Worm (Caenorhabditis elegans) whole organism, L1 larva: Measurements from ENCODE around the gene iscu-1.

ENCODE experiments used
- C04F5.9 ChIP-seq: sonication (generic microtip); optimal IDR thresholded peaks from 2 replicates; lab custom pipeline; 2016; ENCODE audit warnings: missing genetic modification characterization, missing compliant biosample characterization
- C16A3.4 ChIP-seq: fragments of 150-350 bp; optimal IDR thresholded peaks from 2 replicates; lab custom pipeline; 2014; ENCODE audit warnings: missing biosample characterization, missing genetic modification characterization
- C34B4.2 ChIP-seq: sonication (generic microtip); optimal IDR thresholded peaks from 2 replicates; lab custom pipeline; 2017; ENCODE audit warnings: mild to moderate bottlenecking, missing genetic modification characterization, missing compliant biosample characterization
- F16B12.6 ChIP-seq: fragments of 150-350 bp; optimal IDR thresholded peaks from 2 replicates; lab custom pipeline; 2014; ENCODE audit warnings: missing biosample characterization, missing genetic modification characterization
- Y116A8C.19 ChIP-seq: sonication (generic microtip); optimal IDR thresholded peaks from 2 replicates; lab custom pipeline; 2016; ENCODE audit warnings: missing compliant biosample characterization, missing genetic modification characterization, borderline replicate concordance
- aha-1 ChIP-seq: fragments of 150-350 bp; optimal IDR thresholded peaks from 2 replicates; lab custom pipeline; 2014; ENCODE audit warnings: missing biosample characterization, missing genetic modification characterization
- ama-1 ChIP-seq: fragments of 150-350 bp; optimal IDR thresholded peaks from 2 replicates; lab custom pipeline; 2014
- blmp-1 ChIP-seq: fragments of 150-350 bp; optimal IDR thresholded peaks from 2 replicates; lab custom pipeline; 2014; ENCODE audit warnings: missing biosample characterization, missing genetic modification characterization
- ceh-63 ChIP-seq: fragments of 200-800 bp; sonication (Bioruptor generic); optimal IDR thresholded peaks from 2 replicates; lab custom pipeline; 2018; ENCODE audit warnings: mild to moderate bottlenecking, missing genetic modification characterization, missing compliant biosample characterization
- ceh-8 ChIP-seq: fragments of 200-800 bp; sonication (Bioruptor generic); optimal IDR thresholded peaks from 2 replicates; lab custom pipeline; 2018; ENCODE audit warnings: mild to moderate bottlenecking, missing genetic modification characterization, moderate library complexity, missing compliant biosample characterization
- ceh-88 ChIP-seq: fragments of 200-800 bp; sonication (Bioruptor generic); IDR thresholded peaks from 2 replicates; pipeline ENCODE4 v1.3.6; 2022; ENCODE audit warnings: missing genetic modification characterization, missing compliant biosample characterization
- ces-1 ChIP-seq: fragments of 150-350 bp; optimal IDR thresholded peaks from 2 replicates; lab custom pipeline; 2014; ENCODE audit warnings: missing biosample characterization, missing genetic modification reagents, missing genetic modification characterization
- dpl-1 ChIP-seq, 3 experiments: fragments of 150-350 bp in 2 of 3; sonication (generic microtip) in 1 of 3; optimal IDR thresholded peaks; 2 replicates each; lab custom pipeline; 2014 to 2017; ENCODE audit warnings: missing biosample characterization in 3 of 3, missing genetic modification characterization in 3 of 3, missing genetic modification reagents in 3 of 3
- efl-1 ChIP-seq, 4 experiments: fragments of 150-350 bp; optimal IDR thresholded peaks in 3 of 4; peaks in 1 of 4; 1 replicate in 1 of 4; 2 replicates in 3 of 4; lab custom pipeline; 2014; ENCODE audit warnings: missing biosample characterization in 2 of 4, missing genetic modification characterization in 2 of 4, missing genetic modification reagents in 2 of 4
- egl-13 ChIP-seq: sonication (generic microtip); optimal IDR thresholded peaks from 2 replicates; lab custom pipeline; 2016; ENCODE audit warnings: missing genotype, missing genetic modification reagents, missing genetic modification characterization, missing compliant biosample characterization
- egl-27 ChIP-seq, 2 experiments: fragments of 150-350 bp in 1 of 2; sonication (generic microtip); optimal IDR thresholded peaks; 3 replicates each; lab custom pipeline; 2017 to 2018; ENCODE audit warnings: missing biosample characterization in 2 of 2, missing genetic modification characterization in 2 of 2, missing genetic modification reagents in 2 of 2
- elt-2 ChIP-seq: sonication (generic microtip); optimal IDR thresholded peaks from 2 replicates; lab custom pipeline; 2016; ENCODE audit warnings: missing genetic modification characterization, mild to moderate bottlenecking, inconsistent platforms, missing compliant biosample characterization, missing genetic modification reagents
- fkh-8 ChIP-seq: sonication (generic microtip); optimal IDR thresholded peaks from 2 replicates; lab custom pipeline; 2016; ENCODE audit warnings: mild to moderate bottlenecking, missing genetic modification characterization, missing compliant biosample characterization
- fos-1 ChIP-seq: fragments of 150-350 bp; optimal IDR thresholded peaks from 2 replicates; lab custom pipeline; 2014; ENCODE audit warnings: missing biosample characterization, missing genetic modification characterization
- grh-1 ChIP-seq: fragments of 200-800 bp; sonication (Bioruptor generic); IDR thresholded peaks from 2 replicates; pipeline ENCODE4 v1.3.6; 2022; ENCODE audit warnings: missing genetic modification reagents, missing genetic modification characterization, missing compliant biosample characterization
- hpl-2 ChIP-seq: fragments of 150-350 bp; optimal IDR thresholded peaks from 2 replicates; lab custom pipeline; 2014; ENCODE audit warnings: missing biosample characterization, missing genetic modification reagents, missing genetic modification characterization
- irx-1 ChIP-seq: sonication (generic microtip); optimal IDR thresholded peaks from 2 replicates; lab custom pipeline; 2016; ENCODE audit warnings: missing genetic modification characterization, missing compliant biosample characterization
- isw-1 ChIP-seq: fragments of 200-800 bp; sonication (Bioruptor generic); IDR thresholded peaks from 2 replicates; pipeline ENCODE4 v1.3.6; 2022; ENCODE audit warnings: missing genetic modification characterization, missing compliant biosample characterization
- lin-14 ChIP-seq: fragments of 200-800 bp; sonication (Bioruptor generic); optimal IDR thresholded peaks from 2 replicates; lab custom pipeline; 2018; ENCODE audit warnings: mild to moderate bottlenecking, missing genetic modification characterization, moderate library complexity, missing compliant biosample characterization
- lin-35 ChIP-seq, 2 experiments: fragments of 150-350 bp; optimal IDR thresholded peaks; 2 replicates each; lab custom pipeline; 2014; ENCODE audit warnings: missing biosample characterization in 2 of 2, missing genetic modification characterization in 2 of 2, missing genetic modification reagents in 2 of 2
- lin-39 ChIP-seq: fragments of 150-350 bp; optimal IDR thresholded peaks from 2 replicates; lab custom pipeline; 2014; ENCODE audit warnings: missing biosample characterization, missing genetic modification reagents, missing genetic modification characterization
- lsy-2 ChIP-seq, 2 experiments: fragments of 150-350 bp; optimal IDR thresholded peaks; 2 replicates each; lab custom pipeline; 2014; ENCODE audit warnings: missing biosample characterization in 2 of 2, missing genetic modification characterization in 2 of 2
- mab-9 ChIP-seq: fragments of 200-800 bp; sonication (Bioruptor generic); IDR thresholded peaks from 2 replicates; pipeline ENCODE4 v1.3.6; 2022; ENCODE audit warnings: missing genetic modification reagents, missing genetic modification characterization, missing compliant biosample characterization
- mdl-1 ChIP-seq, 2 experiments: fragments of 150-350 bp; optimal IDR thresholded peaks; 2 replicates each; lab custom pipeline; 2014 to 2017; ENCODE audit warnings: missing biosample characterization in 2 of 2, missing genetic modification characterization in 2 of 2, inconsistent platforms in 1 of 2
- nhr-12 ChIP-seq: sonication (generic microtip); optimal IDR thresholded peaks from 2 replicates; lab custom pipeline; 2017; ENCODE audit warnings: missing biosample characterization, missing genetic modification characterization
- nhr-19 ChIP-seq: fragments of 200-800 bp; sonication (Bioruptor generic); conservative IDR thresholded peaks from 2 replicates; pipeline ENCODE4 v1.3.6; 2022; ENCODE audit warnings: missing genetic modification characterization, missing compliant biosample characterization
- nhr-20 ChIP-seq: sonication (generic microtip); optimal IDR thresholded peaks from 2 replicates; lab custom pipeline; 2016; ENCODE audit warnings: mild to moderate bottlenecking, missing genetic modification characterization, missing compliant biosample characterization
- nhr-237 ChIP-seq: fragments of 150-350 bp; optimal IDR thresholded peaks from 2 replicates; lab custom pipeline; 2014; ENCODE audit warnings: missing biosample characterization, missing genetic modification characterization
- nhr-28 ChIP-seq: fragments of 150-350 bp; optimal IDR thresholded peaks from 2 replicates; lab custom pipeline; 2014; ENCODE audit warnings: missing biosample characterization, missing genetic modification characterization
- nhr-76 ChIP-seq: sonication (generic microtip); optimal IDR thresholded peaks from 2 replicates; lab custom pipeline; 2017; ENCODE audit warnings: missing biosample characterization, missing genetic modification characterization
- nhr-84 ChIP-seq: sonication (generic microtip); optimal IDR thresholded peaks from 2 replicates; lab custom pipeline; 2017; ENCODE audit warnings: missing biosample characterization, missing genetic modification characterization
- nhr-85 ChIP-seq: sonication (generic microtip); peaks from one replicate; lab custom pipeline; 2016; ENCODE audit warnings: missing genetic modification characterization, inconsistent platforms, missing compliant biosample characterization
- pag-3 ChIP-seq: sonication (generic microtip); optimal IDR thresholded peaks from 2 replicates; lab custom pipeline; 2017; ENCODE audit warnings: missing genetic modification characterization, mild to moderate bottlenecking, missing compliant biosample characterization, antibody characterized with exemption, borderline replicate concordance; ENCODE audit not compliant: insufficient read depth
- pax-3 ChIP-seq: fragments of 200-800 bp; sonication (Bioruptor generic); optimal IDR thresholded peaks from 2 replicates; lab custom pipeline; 2018; ENCODE audit warnings: mild to moderate bottlenecking, missing genetic modification characterization, moderate library complexity, missing compliant biosample characterization
- rnt-1 ChIP-seq: sonication (generic microtip); optimal IDR thresholded peaks from 2 replicates; lab custom pipeline; 2016; ENCODE audit warnings: mild to moderate bottlenecking, missing genetic modification characterization, moderate library complexity, missing compliant biosample characterization
- skn-1 ChIP-seq: fragments of 150-350 bp; optimal IDR thresholded peaks from 2 replicates; lab custom pipeline; 2014; ENCODE audit warnings: missing biosample characterization, missing genetic modification characterization
- snpc-4 ChIP-seq: fragments of 150-350 bp; optimal IDR thresholded peaks from 2 replicates; lab custom pipeline; 2014; ENCODE audit warnings: missing biosample characterization, missing genetic modification characterization
- snu-23 ChIP-seq: sonication (generic microtip); optimal IDR thresholded peaks from 2 replicates; lab custom pipeline; 2016; ENCODE audit warnings: missing genetic modification characterization, missing compliant biosample characterization
- sox-4 ChIP-seq: sonication (generic microtip); optimal IDR thresholded peaks from 2 replicates; lab custom pipeline; 2016; ENCODE audit warnings: missing genetic modification characterization, missing compliant biosample characterization
- sptf-1 ChIP-seq: fragments of 150-350 bp; optimal IDR thresholded peaks from 2 replicates; lab custom pipeline; 2014; ENCODE audit warnings: missing biosample characterization, missing genetic modification characterization
- sup-37 ChIP-seq: fragments of 200-800 bp; sonication (Bioruptor generic); optimal IDR thresholded peaks from 2 replicates; lab custom pipeline; 2018; ENCODE audit warnings: mild to moderate bottlenecking, missing genetic modification characterization, missing compliant biosample characterization
- swsn-7 ChIP-seq: sonication (generic microtip); optimal IDR thresholded peaks from 2 replicates; lab custom pipeline; 2016; ENCODE audit warnings: missing genetic modification characterization, missing compliant biosample characterization
- tbx-2 ChIP-seq: sonication (generic microtip); optimal IDR thresholded peaks from 2 replicates; lab custom pipeline; 2016; ENCODE audit warnings: missing genetic modification characterization, missing compliant biosample characterization
- unc-130 ChIP-seq: fragments of 150-350 bp; optimal IDR thresholded peaks from 2 replicates; lab custom pipeline; 2017; ENCODE audit warnings: missing biosample characterization, missing genetic modification characterization, inconsistent platforms
- unc-98 ChIP-seq: fragments of 200-800 bp; sonication (Bioruptor generic); IDR thresholded peaks from 2 replicates; pipeline ENCODE4 v1.3.6; 2022; ENCODE audit warnings: missing genetic modification characterization, missing compliant biosample characterization
- vab-15 ChIP-seq: sonication (generic microtip); optimal IDR thresholded peaks from 2 replicates; lab custom pipeline; 2017; ENCODE audit warnings: missing genotype, mild to moderate bottlenecking, missing genetic modification characterization, missing compliant biosample characterization
- zag-1 ChIP-seq: fragments of 150-350 bp; optimal IDR thresholded peaks from 2 replicates; lab custom pipeline; 2014; ENCODE audit warnings: missing biosample characterization, missing genetic modification characterization
- ztf-11 ChIP-seq, 2 experiments: sonication (generic microtip); optimal IDR thresholded peaks; 2 replicates each; lab custom pipeline; 2016 to 2017; ENCODE audit warnings: missing genetic modification characterization in 2 of 2, missing biosample characterization in 1 of 2, missing compliant biosample characterization in 1 of 2
- ztf-4 ChIP-seq: fragments of 150-350 bp; optimal IDR thresholded peaks from 2 replicates; lab custom pipeline; 2014; ENCODE audit warnings: missing biosample characterization, missing genetic modification characterization

The iscu-1 gene

ce11 chrIV:13826363-13826762, 42.6 kb downstream of the iscu-1 start:
- TF ChIP-seq egl-13 (tag; lab: Kevin White, UChicago) (no peak), lin-39 (peak; percentile 11), aha-1 (tag; lab: Kevin White, UChicago) (no peak), ceh-8 (GFP tag; lab: Kevin White, UChicago) (no peak), snpc-4 (tag; lab: Kevin White, UChicago) (no peak), fos-1 (tag; lab: Kevin White, UChicago) (no peak), nhr-76 (tag; lab: Kevin White, UChicago) (no peak), sox-4 (tag; lab: Kevin White, UChicago) (no peak), lsy-2 (tag; optimal IDR thresholded peaks at IDR 0.05; lab: Kevin White, UChicago) (peak; percentile 53 to 81), dpl-1 (GFP tag; optimal IDR thresholded peaks at IDR 0.05; lab: Kevin White, UChicago) (peak in 2 of 3 experiments; percentile 21 to 24), nhr-84 (no peak), C04F5.9 (no peak), egl-27 (tag; optimal IDR thresholded peaks at IDR 0.05; lab: Kevin White, UChicago) (no peak), sptf-1 (tag; lab: Kevin White, UChicago) (no peak), sup-37 (GFP tag; lab: Kevin White, UChicago) (no peak), nhr-20 (tag; lab: Kevin White, UChicago) (peak; percentile 63), ama-1 (lab: Kevin White, UChicago) (no peak), Y116A8C.19 (tag; lab: Kevin White, UChicago) (no peak), fkh-8 (no peak), vab-15 (tag; lab: Kevin White, UChicago) (no peak), F16B12.6 (tag; lab: Kevin White, UChicago) (no peak), unc-130 (tag; lab: Kevin White, UChicago) (peak; percentile 18), ceh-88 (GFP tag; lab: Robert Waterston, UW) (no peak), pax-3 (tag; lab: Kevin White, UChicago) (no peak), mdl-1 (tag; optimal IDR thresholded peaks at IDR 0.05; lab: Kevin White, UChicago) (peak in 1 of 2 experiments; percentile 47), ceh-63 (GFP tag; lab: Kevin White, UChicago) (no peak), rnt-1 (tag; lab: Kevin White, UChicago) (peak; percentile 87), pag-3 (peak; percentile 76), lin-35 (GFP tag; optimal IDR thresholded peaks at IDR 0.05; lab: Kevin White, UChicago) (peak; percentile 18 to 41), hpl-2 (GFP tag; lab: Kevin White, UChicago) (no peak), nhr-19 (GFP tag; lab: Robert Waterston, UW) (peak; percentile 65), isw-1 (no peak), nhr-28 (tag; lab: Kevin White, UChicago) (no peak), skn-1 (tag; lab: Kevin White, UChicago) (peak; percentile 9), zag-1 (tag; lab: Kevin White, UChicago) (no peak), grh-1 (GFP tag; lab: Robert Waterston, UW) (no peak), efl-1 (optimal IDR thresholded peaks at IDR 0.05; lab: Kevin White, UChicago) (peak; percentile 56 to 57), efl-1 (GFP tag; optimal IDR thresholded peaks at IDR 0.05 in 1 of 2; lab: Kevin White, UChicago) (peak; percentile 22 to 92), ztf-11 (tag; optimal IDR thresholded peaks at IDR 0.05; lab: Kevin White, UChicago) (no peak), mab-9 (GFP tag; lab: Robert Waterston, UW) (no peak), swsn-7 (peak; percentile 47), blmp-1 (tag; lab: Kevin White, UChicago) (peak; percentile 98), snu-23 (peak; percentile 72), irx-1 (tag; lab: Kevin White, UChicago) (no peak), nhr-12 (tag; lab: Kevin White, UChicago) (no peak), ces-1 (GFP tag; lab: Kevin White, UChicago) (no peak), lin-14 (peak; percentile 96), elt-2 (peak; percentile 69), nhr-237 (tag; lab: Kevin White, UChicago) (no peak), C16A3.4 (peak; percentile 48), unc-98 (GFP tag; lab: Robert Waterston, UW) (no peak), ztf-4 (tag; lab: Kevin White, UChicago) (peak; percentile 24), nhr-85 (tag; lab: Kevin White, UChicago) (no peak), tbx-2 (tag; lab: Kevin White, UChicago) (peak; percentile 23), C34B4.2 (tag; lab: Kevin White, UChicago) (no peak)
